Fruit fly (Drosophila melanogaster) S2 (cell line): ENCODE data around the gene Elba3.

Experiments
- CG8478 ChIP-seq: fragments of >200 bp; optimal IDR thresholded peaks from 2 replicates; lab custom pipeline; 2018
- CTCF ChIP-seq, 2 experiments: fragments of >200 bp; optimal IDR thresholded peaks; 2 replicates each; lab custom pipeline; 2018

- TF ChIP-seq CG8478 (lab: Kevin White, UChicago) (no peak), CTCF (optimal IDR thresholded peaks at IDR 0.05; lab: Kevin White, UChicago) (no peak)
Observed at dm6 chr2L:4698837-4699236, 11.5 kb downstream of the Elba3 start.
